Worm (Caenorhabditis elegans) whole organism, L4 larva: ENCODE results near the gene cyp-35B3.
A peak's percentile ranks its signal among the peaks of the same experiment; 100 is the strongest.

Source experiments
- F49E8.2 ChIP-seq: sonication (generic microtip); optimal IDR thresholded peaks from 2 replicates; lab custom pipeline; 2016; ENCODE audit warnings: missing compliant biosample characterization, mild to moderate bottlenecking, missing genetic modification characterization, borderline replicate concordance
- Y5F2A.4 ChIP-seq: fragments of 200-800 bp; sonication (Bioruptor generic); optimal IDR thresholded peaks from 2 replicates; lab custom pipeline; 2018; ENCODE audit warnings: mild to moderate bottlenecking, missing genetic modification characterization, missing compliant biosample characterization
- aha-1 ChIP-seq: fragments of 150-350 bp; peaks from one replicate; lab custom pipeline; 2014; ENCODE audit warnings: missing biosample characterization, missing genetic modification characterization
- aly-2 ChIP-seq: sonication (generic microtip); optimal IDR thresholded peaks from 2 replicates; lab custom pipeline; 2018; ENCODE audit warnings: missing biosample characterization, missing genetic modification characterization
- ama-1 ChIP-seq: fragments of 150-350 bp; optimal IDR thresholded peaks from 2 replicates; lab custom pipeline; 2014; ENCODE audit warnings: inconsistent platforms, mixed read lengths
- arid-1 ChIP-seq: fragments of 200-800 bp; sonication (Bioruptor generic); conservative IDR thresholded peaks from 2 replicates; pipeline ENCODE4 v1.3.6; 2022; ENCODE audit warnings: missing genetic modification reagents, missing genetic modification characterization, missing compliant biosample characterization
- ceh-20 ChIP-seq: fragments of 200-800 bp; sonication (Bioruptor generic); IDR thresholded peaks from 2 replicates; pipeline ENCODE4 v1.3.6; 2022; ENCODE audit warnings: missing genetic modification reagents, missing genetic modification characterization, missing compliant biosample characterization
- ces-1 ChIP-seq: fragments of 150-350 bp; sonication (generic microtip); optimal IDR thresholded peaks from 4 replicates; lab custom pipeline; 2014; ENCODE audit warnings: missing biosample characterization, missing genetic modification reagents, missing genetic modification characterization
- cey-2 ChIP-seq: sonication (generic microtip); optimal IDR thresholded peaks from 3 replicates; lab custom pipeline; 2017; ENCODE audit warnings: missing genetic modification characterization, mild to moderate bottlenecking, missing compliant biosample characterization, antibody characterized with exemption, borderline replicate concordance; ENCODE audit not compliant: insufficient read depth
- daf-16 ChIP-seq, 3 experiments: sonication (generic microtip); optimal IDR thresholded peaks; 2 replicates each; lab custom pipeline; 2016 to 2017; ENCODE audit warnings: missing genetic modification characterization in 3 of 3, missing genetic modification reagents in 3 of 3, mild to moderate bottlenecking in 2 of 3, missing compliant biosample characterization in 2 of 3, missing biosample characterization in 1 of 3, moderate library complexity in 1 of 3
- dmd-6 ChIP-seq: fragments of 200-800 bp; sonication (Bioruptor generic); IDR thresholded peaks from 2 replicates; pipeline ENCODE4 v1.3.6; 2022; ENCODE audit warnings: missing genetic modification reagents, missing genetic modification characterization, missing compliant biosample characterization
- dpl-1 ChIP-seq: fragments of 150-350 bp; optimal IDR thresholded peaks from 2 replicates; lab custom pipeline; 2014; ENCODE audit warnings: missing biosample characterization, missing genetic modification reagents, missing genetic modification characterization
- dve-1 ChIP-seq: sonication (generic microtip); optimal IDR thresholded peaks from 2 replicates; lab custom pipeline; 2017; ENCODE audit warnings: antibody characterized with exemption, mild to moderate bottlenecking, missing genetic modification characterization, missing compliant biosample characterization; ENCODE audit not compliant: insufficient read depth
- gei-8 ChIP-seq: fragments of 200-800 bp; sonication (Bioruptor generic); optimal IDR thresholded peaks from 2 replicates; lab custom pipeline; 2018; ENCODE audit warnings: mild to moderate bottlenecking, missing genetic modification characterization, missing compliant biosample characterization
- hif-1 ChIP-seq, 2 experiments: sonication (generic microtip); optimal IDR thresholded peaks; 2 replicates each; lab custom pipeline; 2016 to 2017; ENCODE audit warnings: missing compliant biosample characterization in 2 of 2, missing genetic modification characterization in 2 of 2, missing genetic modification reagents in 2 of 2, missing genotype in 2 of 2, mild to moderate bottlenecking in 1 of 2
- hlh-11 ChIP-seq: fragments of 200-800 bp; sonication (Bioruptor generic); optimal IDR thresholded peaks from 2 replicates; lab custom pipeline; 2018; ENCODE audit warnings: mild to moderate bottlenecking, missing genetic modification characterization, missing compliant biosample characterization
- hlh-30 ChIP-seq: sonication (generic microtip); optimal IDR thresholded peaks from 2 replicates; lab custom pipeline; 2017; ENCODE audit warnings: antibody characterized with exemption, mild to moderate bottlenecking, missing genetic modification characterization, missing compliant biosample characterization; ENCODE audit not compliant: insufficient read depth
- lin-39 ChIP-seq: fragments of 150-350 bp; optimal IDR thresholded peaks from 2 replicates; lab custom pipeline; 2014; ENCODE audit warnings: missing biosample characterization, missing genetic modification reagents, missing genetic modification characterization
- mdl-1 ChIP-seq, 2 experiments: fragments of 150-350 bp in 1 of 2; sonication (generic microtip) in 1 of 2; optimal IDR thresholded peaks; 2 replicates each; lab custom pipeline; 2014 to 2017; ENCODE audit warnings: missing biosample characterization in 2 of 2, missing genetic modification characterization in 2 of 2
- mdt-29 ChIP-seq: fragments of 200-800 bp; sonication (Bioruptor generic); IDR thresholded peaks from 2 replicates; pipeline ENCODE4 v1.3.6; 2022; ENCODE audit warnings: missing genetic modification reagents, missing genetic modification characterization, missing compliant biosample characterization
- mxl-3 ChIP-seq: fragments of 200-800 bp; sonication (Bioruptor generic); optimal IDR thresholded peaks from 2 replicates; lab custom pipeline; 2018; ENCODE audit warnings: mild to moderate bottlenecking, missing genetic modification characterization, missing compliant biosample characterization
- nhr-10 ChIP-seq: fragments of 150-350 bp; optimal IDR thresholded peaks from 2 replicates; lab custom pipeline; 2014; ENCODE audit warnings: missing biosample characterization, missing genetic modification characterization
- nhr-102 ChIP-seq: sonication (generic microtip); optimal IDR thresholded peaks from 2 replicates; lab custom pipeline; 2016; ENCODE audit warnings: mild to moderate bottlenecking, missing genetic modification characterization, moderate library complexity, missing compliant biosample characterization
- nhr-11 ChIP-seq: fragments of 150-350 bp; optimal IDR thresholded peaks from 2 replicates; lab custom pipeline; 2014; ENCODE audit warnings: missing biosample characterization, missing genetic modification characterization
- nhr-111 ChIP-seq: fragments of 200-800 bp; sonication (Bioruptor generic); optimal IDR thresholded peaks from 2 replicates; lab custom pipeline; 2018; ENCODE audit warnings: mild to moderate bottlenecking, missing genetic modification characterization, missing compliant biosample characterization
- nhr-25 ChIP-seq: sonication (generic microtip); optimal IDR thresholded peaks from 2 replicates; lab custom pipeline; 2017; ENCODE audit warnings: missing genetic modification characterization, mild to moderate bottlenecking, missing compliant biosample characterization, antibody characterized with exemption, moderate library complexity, borderline replicate concordance; ENCODE audit not compliant: insufficient read depth
- nhr-28 ChIP-seq: fragments of 150-350 bp; optimal IDR thresholded peaks from 2 replicates; lab custom pipeline; 2014; ENCODE audit warnings: missing biosample characterization, missing genetic modification characterization
- nhr-41 ChIP-seq: fragments of 200-800 bp; sonication (Bioruptor generic); IDR thresholded peaks from 2 replicates; pipeline ENCODE4 v1.3.6; 2022; ENCODE audit warnings: missing genetic modification reagents, missing genetic modification characterization, missing compliant biosample characterization
- nhr-76 ChIP-seq: fragments of 150-350 bp; optimal IDR thresholded peaks from 2 replicates; lab custom pipeline; 2014; ENCODE audit warnings: missing biosample characterization, missing genetic modification characterization
- nhr-77 ChIP-seq: fragments of 150-350 bp; optimal IDR thresholded peaks from 2 replicates; lab custom pipeline; 2014; ENCODE audit warnings: missing biosample characterization, missing genetic modification characterization
- php-3 ChIP-seq: fragments of 200-800 bp; sonication (Bioruptor generic); IDR thresholded peaks from 2 replicates; pipeline ENCODE4 v1.3.6; 2022; ENCODE audit warnings: missing genetic modification reagents, missing genetic modification characterization, missing compliant biosample characterization
- pqm-1 ChIP-seq: sonication (generic microtip); optimal IDR thresholded peaks from 2 replicates; lab custom pipeline; 2017; ENCODE audit warnings: missing biosample characterization, missing genetic modification characterization
- rbr-2 ChIP-seq: sonication (generic microtip); optimal IDR thresholded peaks from 2 replicates; lab custom pipeline; 2016; ENCODE audit warnings: missing genotype, missing genetic modification characterization, missing compliant biosample characterization
- sdz-12 ChIP-seq: fragments of 200-800 bp; sonication (Bioruptor generic); optimal IDR thresholded peaks from 2 replicates; lab custom pipeline; 2018; ENCODE audit warnings: mild to moderate bottlenecking, missing genetic modification characterization, missing compliant biosample characterization
- set-16 ChIP-seq: fragments of 200-800 bp; sonication (Bioruptor generic); IDR thresholded peaks from 2 replicates; pipeline ENCODE4 v1.3.6; 2022; ENCODE audit warnings: missing genetic modification reagents, missing genetic modification characterization, missing compliant biosample characterization
- tra-1 ChIP-seq: fragments of 200-800 bp; sonication (Bioruptor generic); IDR thresholded peaks from 2 replicates; pipeline ENCODE4 v1.3.6; 2022; ENCODE audit warnings: missing genetic modification reagents, missing genetic modification characterization, missing compliant biosample characterization
- unc-62 ChIP-seq, 3 experiments: fragments of 150-350 bp in 1 of 3; sonication (generic microtip); optimal IDR thresholded peaks in 2 of 3; peaks in 1 of 3; 1 replicate in 1 of 3; 2 replicates in 2 of 3; lab custom pipeline; 2014 to 2017; ENCODE audit warnings: missing biosample characterization in 3 of 3, missing genetic modification characterization in 3 of 3, missing genetic modification reagents in 3 of 3, missing genotype in 1 of 3
- ztf-7 ChIP-seq: fragments of 150-350 bp; optimal IDR thresholded peaks from 2 replicates; lab custom pipeline; 2014; ENCODE audit warnings: missing biosample characterization, missing genetic modification characterization

cyp-35B3 gene

DNA sequence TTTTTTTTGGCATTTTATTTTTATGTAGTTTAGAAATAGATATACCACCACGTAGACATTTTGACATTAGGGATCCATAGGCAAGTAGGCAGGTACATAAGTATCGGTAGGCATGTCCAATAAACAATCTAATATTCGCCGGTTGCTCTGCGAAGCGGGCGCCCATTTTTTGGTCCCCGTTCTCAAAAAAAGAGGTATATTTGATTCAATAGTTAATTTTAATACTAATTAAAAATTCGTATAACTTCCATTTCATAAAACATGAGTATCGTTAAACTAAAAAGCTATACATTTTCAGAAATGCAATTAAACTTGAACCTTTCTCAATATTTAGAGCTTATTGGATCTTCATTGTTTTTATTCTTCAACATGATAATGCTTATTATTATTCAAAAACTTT, 31.8 kb downstream of the cyp-35B3 start, which contains the start of gene str-83:
TSS of gene str-83 (plus strand) at position 301 of the 400 bp plus-strand sequence.
- no peak for TF ChIP-seq set-16
- no peak for TF ChIP-seq nhr-10 (tag; lab: Kevin White, UChicago)
- no peak for TF ChIP-seq F49E8.2 (tag; lab: Kevin White, UChicago)
- TF ChIP-seq php-3 (GFP tag; lab: Robert Waterston, UW) = no peak
- no peak for TF ChIP-seq rbr-2
- no peak for TF ChIP-seq dpl-1 (GFP tag; lab: Kevin White, UChicago)
- no peak for TF ChIP-seq sdz-12 (GFP tag; lab: Kevin White, UChicago)
- TF ChIP-seq nhr-77 = no peak
- no peak for TF ChIP-seq hlh-30 (tag; lab: Kevin White, UChicago)
- TF ChIP-seq daf-16 (GFP tag; optimal IDR thresholded peaks at IDR 0.05; lab: Kevin White, UChicago) = no peak
- no peak for TF ChIP-seq daf-16 (tag; optimal IDR thresholded peaks at IDR 0.05; lab: Kevin White, UChicago)
- TF ChIP-seq nhr-76 (tag; lab: Kevin White, UChicago) = no peak
- no peak for TF ChIP-seq ces-1
- no peak for TF ChIP-seq ceh-20 (GFP tag; lab: Robert Waterston, UW)

- TF ChIP-seq hlh-11 (no peak), nhr-111 (no peak), nhr-28 (tag; lab: Kevin White, UChicago) (no peak), sdz-12 (GFP tag; lab: Kevin White, UChicago) (no peak), mdt-29 (no peak), hif-1 (tag; optimal IDR thresholded peaks at IDR 0.05; lab: Kevin White, UChicago) (no peak), ces-1 (no peak), arid-1 (GFP tag; lab: Robert Waterston, UW) (no peak), dve-1 (tag; lab: Kevin White, UChicago) (no peak), aha-1 (tag; lab: Kevin White, UChicago) (no peak), pqm-1 (no peak), gei-8 (GFP tag; lab: Kevin White, UChicago) (no peak)
These were observed 33.9 kb downstream of the cyp-35B3 start, which contains the start of gene nlp-34 for ce11 chrV:3979053-3979452. nlp-34 (minus strand) TSS chrV:3979134.

DNA sequence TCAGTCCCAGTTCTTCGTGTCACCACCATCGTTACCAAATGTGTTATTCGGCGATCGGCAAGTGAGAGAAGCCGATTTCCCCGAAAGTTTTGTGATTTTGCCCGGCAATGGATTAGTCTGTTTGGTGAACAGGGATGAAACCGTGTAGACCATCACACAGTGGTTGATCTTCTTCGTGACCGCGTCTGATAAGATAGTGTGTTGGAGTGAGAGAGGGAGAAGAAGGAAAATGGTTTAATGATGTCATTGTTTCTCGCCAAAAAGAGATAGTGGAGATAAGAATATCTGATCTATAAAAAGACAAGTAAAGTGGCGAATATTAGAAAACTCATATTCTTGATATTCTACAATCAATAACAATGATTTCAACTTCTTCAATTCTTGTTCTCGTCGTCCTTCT, 34.7 kb downstream of the cyp-35B3 start, which contains the start of gene nlp-31:
TSS of gene nlp-31 (plus strand) at position 237 of the 400 bp plus-strand sequence.
- peak; percentile 71 for TF ChIP-seq nhr-10 (tag; lab: Kevin White, UChicago)
- TF ChIP-seq ztf-7 (tag; lab: Kevin White, UChicago) = no peak
- no peak for TF ChIP-seq cey-2 (tag; lab: Kevin White, UChicago)
- TF ChIP-seq hlh-11 = peak; percentile 79
- TF ChIP-seq ceh-20 (GFP tag; lab: Robert Waterston, UW) = 0 out of 2 replicates have a peak, but pooled peaks have one; percentile 14
- 0 out of 2 replicates have a peak, but pooled peaks have one; percentile 17 for TF ChIP-seq dmd-6 (GFP tag; lab: Robert Waterston, UW)
- peak in 1 of 2 experiments; percentile 63 for TF ChIP-seq unc-62 (GFP tag; optimal IDR thresholded peaks at IDR 0.05 in 1 of 2; lab: Kevin White, UChicago)
- TF ChIP-seq unc-62 (tag; optimal IDR thresholded peaks at IDR 0.05; lab: Kevin White, UChicago) = no peak
- TF ChIP-seq lin-39 (tag; lab: Kevin White, UChicago) = no peak
- TF ChIP-seq dpl-1 (GFP tag; lab: Kevin White, UChicago) = no peak
- peak; percentile 74 for TF ChIP-seq nhr-28 (tag; lab: Kevin White, UChicago)
- peak; percentile 68 for TF ChIP-seq mxl-3 (GFP tag; lab: Kevin White, UChicago)
- no peak for TF ChIP-seq tra-1 (GFP tag; lab: Robert Waterston, UW)
- no peak for TF ChIP-seq nhr-41 (GFP tag; lab: Robert Waterston, UW)
- peak; percentile 29 for TF ChIP-seq nhr-102 (tag; lab: Kevin White, UChicago)
- TF ChIP-seq ama-1 (lab: Kevin White, UChicago) = no peak
- TF ChIP-seq aly-2 (tag; lab: Kevin White, UChicago) = no peak
- TF ChIP-seq nhr-25 = peak; percentile 74
- TF ChIP-seq Y5F2A.4 (GFP tag; lab: Kevin White, UChicago) = no peak
- TF ChIP-seq nhr-11 (tag; lab: Kevin White, UChicago) = peak; percentile 15
- TF ChIP-seq mdl-1 (tag; optimal IDR thresholded peaks at IDR 0.05; lab: Kevin White, UChicago) = peak in 1 of 2 experiments; percentile 75
- peak; percentile 30 for TF ChIP-seq hlh-30 (tag; lab: Kevin White, UChicago)
